Fruit fly (Drosophila melanogaster) whole organism, embryonic: Measurements from ENCODE around the gene CG42638.

Experiments used
- Antp ChIP-seq: fragments of 200-800 bp; sonication (Bioruptor generic); optimal IDR thresholded peaks from 3 replicates; lab custom pipeline; 2016; ENCODE audit warnings: missing biosample characterization, missing genetic modification characterization
- CG1024 ChIP-seq: fragments of 200-800 bp; sonication (Bioruptor generic); IDR thresholded peaks from 2 replicates; pipeline ENCODE4 v1.3.6; 2022; ENCODE audit warnings: missing biosample characterization, missing genetic modification characterization
- CG10366 ChIP-seq: fragments of 200-800 bp; sonication (Bioruptor generic); IDR thresholded peaks from 2 replicates; pipeline ENCODE4 v1.3.6; 2022; ENCODE audit warnings: missing biosample characterization, missing genetic modification characterization
- CG11093 ChIP-seq: fragments of 200-800 bp; sonication (Bioruptor generic); IDR thresholded peaks from 3 replicates; pipeline ENCODE4 v1.3.6; 2022; ENCODE audit warnings: missing biosample characterization, missing genetic modification characterization
- CG11560 ChIP-seq: fragments of 200-800 bp; sonication (Bioruptor generic); IDR thresholded peaks from 3 replicates; pipeline ENCODE4 v1.3.6; 2022; ENCODE audit warnings: missing biosample characterization, missing genetic modification characterization
- CG12236 ChIP-seq: fragments of 200-800 bp; sonication (Bioruptor generic); optimal IDR thresholded peaks from 2 replicates; lab custom pipeline; 2016; ENCODE audit warnings: missing biosample characterization, missing genetic modification characterization
- CG1233 ChIP-seq: fragments of 200-800 bp; sonication (Bioruptor generic); optimal IDR thresholded peaks from 4 replicates; lab custom pipeline; 2018; ENCODE audit warnings: missing biosample characterization, mild to moderate bottlenecking, missing genetic modification characterization
- CG14441 ChIP-seq: fragments of 200-800 bp; sonication (Bioruptor generic); IDR thresholded peaks from 2 replicates; pipeline ENCODE4 v1.3.6; 2022; ENCODE audit warnings: missing biosample characterization, missing genetic modification characterization
- CG16813 ChIP-seq: fragments of 200-800 bp; sonication (Bioruptor generic); IDR thresholded peaks from 3 replicates; pipeline ENCODE4 v1.3.6; 2022; ENCODE audit warnings: missing biosample characterization, missing genetic modification characterization; ENCODE audit not compliant: partially characterized antibody
- CG18764 ChIP-seq: fragments of 200-800 bp; sonication (Bioruptor generic); optimal IDR thresholded peaks from 3 replicates; lab custom pipeline; 2016; ENCODE audit warnings: missing biosample characterization, missing genetic modification characterization
- CG2199 ChIP-seq: fragments of 200-800 bp; sonication (Bioruptor generic); IDR thresholded peaks from 3 replicates; pipeline ENCODE4 v1.3.6; 2022; ENCODE audit warnings: missing biosample characterization, missing genetic modification characterization
- CG2202 ChIP-seq: fragments of 200-800 bp; sonication (Bioruptor generic); optimal IDR thresholded peaks from 2 replicates; lab custom pipeline; 2018; ENCODE audit warnings: missing biosample characterization, mild to moderate bottlenecking, missing genetic modification characterization
- CG32772 ChIP-seq: fragments of 200-800 bp; sonication (Bioruptor generic); IDR thresholded peaks from 2 replicates; pipeline ENCODE4 v1.3.6; 2022; ENCODE audit warnings: missing biosample characterization, missing genetic modification characterization
- CG34422 ChIP-seq: fragments of 200-800 bp; sonication (Bioruptor generic); IDR thresholded peaks from 3 replicates; pipeline ENCODE4 v1.3.6; 2022; ENCODE audit warnings: missing biosample characterization, missing genetic modification characterization
- CG4820 ChIP-seq: fragments of 200-800 bp; sonication (Bioruptor generic); optimal IDR thresholded peaks from 3 replicates; lab custom pipeline; 2016; ENCODE audit warnings: missing biosample characterization, missing genetic modification characterization
- CG7271 ChIP-seq: fragments of 200-800 bp; sonication (Bioruptor generic); optimal IDR thresholded peaks from 2 replicates; lab custom pipeline; 2018; ENCODE audit warnings: missing biosample characterization, mild to moderate bottlenecking, missing genetic modification characterization, moderate library complexity
- CG9932 ChIP-seq: fragments of 200-800 bp; sonication (Bioruptor generic); IDR thresholded peaks from 2 replicates; pipeline ENCODE4 v1.3.6; 2022; ENCODE audit warnings: missing biosample characterization, missing genetic modification characterization
- CoRest ChIP-seq: fragments of 200-800 bp; sonication (Bioruptor generic); optimal IDR thresholded peaks from 3 replicates; lab custom pipeline; 2018; ENCODE audit warnings: missing biosample characterization, mild to moderate bottlenecking, missing genetic modification characterization, moderate library complexity
- Doc2 ChIP-seq: fragments of 200-800 bp; sonication (Bioruptor generic); IDR thresholded peaks from 2 replicates; pipeline ENCODE4 v1.3.6; 2022; ENCODE audit warnings: missing biosample characterization, missing genetic modification characterization
- Doc3 ChIP-seq: fragments of 200-800 bp; sonication (Bioruptor generic); IDR thresholded peaks from 3 replicates; pipeline ENCODE4 v1.3.6; 2022; ENCODE audit warnings: missing biosample characterization, missing genetic modification characterization; ENCODE audit not compliant: partially characterized antibody
- ERR ChIP-seq: fragments of 200-800 bp; sonication (Bioruptor generic); optimal IDR thresholded peaks from 2 replicates; lab custom pipeline; 2016; ENCODE audit warnings: missing biosample characterization, missing genetic modification characterization
- GATAe ChIP-seq: fragments of 200-800 bp; sonication (Bioruptor generic); conservative IDR thresholded peaks from 2 replicates; pipeline ENCODE4 v1.3.6; 2022; ENCODE audit warnings: missing biosample characterization, missing genetic modification characterization
- Gug ChIP-seq: fragments of 200-800 bp; sonication (Bioruptor generic); IDR thresholded peaks from 4 replicates; pipeline ENCODE4 v1.3.6; 2022; ENCODE audit warnings: missing biosample characterization, missing genetic modification characterization
- Oli ChIP-seq: fragments of 200-800 bp; sonication (Bioruptor generic); optimal IDR thresholded peaks from 2 replicates; lab custom pipeline; 2018; ENCODE audit warnings: missing biosample characterization, mild to moderate bottlenecking, missing genetic modification characterization, moderate library complexity
- Optix ChIP-seq: fragments of 200-800 bp; sonication (Bioruptor generic); IDR thresholded peaks from 3 replicates; pipeline ENCODE4 v1.3.6; 2022; ENCODE audit warnings: missing biosample characterization, missing genetic modification characterization
- Ravus ChIP-seq: fragments of 200-800 bp; sonication (Bioruptor generic); IDR thresholded peaks from 2 replicates; pipeline ENCODE4 v1.3.6; 2022; ENCODE audit warnings: missing biosample characterization, missing genetic modification characterization
- Rfx ChIP-seq: fragments of 200-800 bp; sonication (Bioruptor generic); IDR thresholded peaks from 2 replicates; pipeline ENCODE4 v1.3.6; 2022; ENCODE audit warnings: missing biosample characterization, missing genetic modification characterization
- Sox102F ChIP-seq: fragments of 200-800 bp; sonication (Bioruptor generic); optimal IDR thresholded peaks from 2 replicates; lab custom pipeline; 2018; ENCODE audit warnings: missing biosample characterization, mild to moderate bottlenecking, missing genetic modification characterization, moderate library complexity
- Ssrp ChIP-seq: fragments of 200-800 bp; sonication (Bioruptor generic); optimal IDR thresholded peaks from 2 replicates; lab custom pipeline; 2018; ENCODE audit warnings: missing biosample characterization, mild to moderate bottlenecking, missing genetic modification characterization, moderate library complexity
- Usf ChIP-seq: fragments of 200-800 bp; sonication (Bioruptor generic); optimal IDR thresholded peaks from 2 replicates; lab custom pipeline; 2017; ENCODE audit warnings: missing genotype, missing biosample characterization, missing genetic modification characterization
- bigmax ChIP-seq: fragments of 200-800 bp; sonication (Bioruptor generic); optimal IDR thresholded peaks from 2 replicates; lab custom pipeline; 2018; ENCODE audit warnings: missing biosample characterization, mild to moderate bottlenecking, missing genetic modification characterization
- bowl ChIP-seq: fragments of 200-800 bp; sonication (Bioruptor generic); IDR thresholded peaks from 2 replicates; pipeline ENCODE4 v1.3.6; 2022; ENCODE audit warnings: missing biosample characterization, missing genetic modification characterization
- bsh ChIP-seq, 2 experiments: fragments of 200-800 bp; sonication (Bioruptor generic); optimal IDR thresholded peaks; 2 replicates each; lab custom pipeline; 2017 to 2018; ENCODE audit warnings: mild to moderate bottlenecking in 2 of 2, missing biosample characterization in 2 of 2, missing genetic modification characterization in 2 of 2, moderate library complexity in 1 of 2
- chn ChIP-seq: fragments of 200-800 bp; sonication (Bioruptor generic); optimal IDR thresholded peaks from 2 replicates; lab custom pipeline; 2016; ENCODE audit warnings: missing biosample characterization, missing genetic modification characterization
- crol ChIP-seq: fragments of 200-800 bp; sonication (Bioruptor generic); IDR thresholded peaks from 2 replicates; pipeline ENCODE4 v1.3.6; 2022; ENCODE audit warnings: missing biosample characterization, missing genetic modification characterization
- dysf ChIP-seq: fragments of 200-800 bp; sonication (Bioruptor generic); IDR thresholded peaks from 3 replicates; pipeline ENCODE4 v1.3.6; 2022; ENCODE audit warnings: missing biosample characterization, missing genetic modification characterization
- emc ChIP-seq: fragments of 200-800 bp; sonication (Bioruptor generic); optimal IDR thresholded peaks from 2 replicates; lab custom pipeline; 2016; ENCODE audit warnings: missing biosample characterization, missing genetic modification characterization
- fd3F ChIP-seq: fragments of 200-800 bp; sonication (Bioruptor generic); optimal IDR thresholded peaks from 2 replicates; lab custom pipeline; 2018; ENCODE audit warnings: missing biosample characterization, mild to moderate bottlenecking, missing genetic modification characterization, moderate library complexity
- gro ChIP-seq: fragments of 200-800 bp; sonication (Bioruptor generic); optimal IDR thresholded peaks from 2 replicates; lab custom pipeline; 2016; ENCODE audit warnings: missing biosample characterization, missing genetic modification characterization
- h ChIP-seq: fragments of >200 bp; optimal IDR thresholded peaks from 2 replicates; lab custom pipeline; 2017
- jigr1 ChIP-seq: fragments of 200-800 bp; sonication (Bioruptor generic); IDR thresholded peaks from 3 replicates; pipeline ENCODE4 v1.3.6; 2022; ENCODE audit warnings: missing biosample characterization, missing genetic modification characterization
- mam ChIP-seq: fragments of 200-800 bp; sonication (Bioruptor generic); optimal IDR thresholded peaks from 3 replicates; lab custom pipeline; 2016; ENCODE audit warnings: missing biosample characterization, missing genetic modification characterization
- mirr ChIP-seq: fragments of 200-800 bp; sonication (Bioruptor generic); optimal IDR thresholded peaks from 3 replicates; lab custom pipeline; 2018; ENCODE audit warnings: missing biosample characterization, mild to moderate bottlenecking, missing genetic modification characterization
- mld ChIP-seq: fragments of 200-800 bp; sonication (Bioruptor generic); IDR thresholded peaks from 3 replicates; pipeline ENCODE4 v1.3.6; 2022; ENCODE audit warnings: missing biosample characterization, missing genetic modification characterization; ENCODE audit not compliant: partially characterized antibody
- nerfin-1 ChIP-seq: fragments of 200-800 bp; sonication (Bioruptor generic); optimal IDR thresholded peaks from 3 replicates; lab custom pipeline; 2019; ENCODE audit warnings: missing biosample characterization, mild to moderate bottlenecking, missing genetic modification characterization, moderate library complexity
- p53 ChIP-seq: fragments of 200-800 bp; sonication (Bioruptor generic); optimal IDR thresholded peaks from 2 replicates; lab custom pipeline; 2016; ENCODE audit warnings: missing biosample characterization, missing genetic modification characterization
- rib ChIP-seq: fragments of 200-800 bp; sonication (Bioruptor generic); IDR thresholded peaks from 2 replicates; pipeline ENCODE4 v1.3.6; 2022; ENCODE audit warnings: missing biosample characterization, missing genetic modification characterization
- sob ChIP-seq: fragments of 200-800 bp; sonication (Bioruptor generic); IDR thresholded peaks from 2 replicates; pipeline ENCODE4 v1.3.6; 2022; ENCODE audit warnings: missing biosample characterization, missing genetic modification characterization
- toy ChIP-seq: fragments of 200-800 bp; sonication (Bioruptor generic); IDR thresholded peaks from 2 replicates; pipeline ENCODE4 v1.3.6; 2022; ENCODE audit warnings: missing biosample characterization, missing genetic modification characterization
- trh ChIP-seq: fragments of 200-800 bp; sonication (Bioruptor generic); optimal IDR thresholded peaks from 2 replicates; lab custom pipeline; 2016; ENCODE audit warnings: missing biosample characterization, missing genetic modification characterization
- tup ChIP-seq: fragments of 200-800 bp; sonication (Bioruptor generic); optimal IDR thresholded peaks from 2 replicates; lab custom pipeline; 2016; ENCODE audit warnings: missing biosample characterization, mild to moderate bottlenecking, missing genetic modification characterization, moderate library complexity

The CG42638 gene

dm6 chr3L:19794203-19794802, 44.8 kb upstream of the CG42638 start (continued):
- no peak for TF ChIP-seq CG1024
- no peak for TF ChIP-seq Ravus (GFP tag; lab: Robert Waterston, UW)
- TF ChIP-seq CG32772: peak; percentile 61; the same call in 1 of the 2 replicates
- TF ChIP-seq jigr1 (GFP tag; lab: Robert Waterston, UW): 0 out of 3 replicates have a peak, but pooled peaks have one; percentile 28
- TF ChIP-seq p53 (GFP tag; lab: Kevin White, UChicago): no peak
- peak; percentile 67 for TF ChIP-seq CG4820
- TF ChIP-seq CG14441: peak; percentile 57
- peak; percentile 37 for TF ChIP-seq CG10366 (GFP tag; lab: Robert Waterston, UW)
- TF ChIP-seq Usf: peak; percentile 75
- TF ChIP-seq CG7271: no peak
- TF ChIP-seq fd3F (GFP tag; lab: Kevin White, UChicago): peak; percentile 81
- TF ChIP-seq rib: peak; percentile 57
- peak; percentile 53 for TF ChIP-seq CG18764 (GFP tag; lab: Kevin White, UChicago)
- TF ChIP-seq crol: no peak
- TF ChIP-seq Antp (GFP tag; lab: Kevin White, UChicago): peak; percentile 76
- TF ChIP-seq sob: peak; percentile 75
- peak; percentile 81; the same call in 2 of the 3 replicates for TF ChIP-seq dysf (GFP tag; lab: Robert Waterston, UW)
- TF ChIP-seq bigmax: no peak
- TF ChIP-seq CG2202: peak; percentile 53
- peak; percentile 39 for TF ChIP-seq gro (GFP tag; lab: Kevin White, UChicago)
- peak; percentile 59; the same call in 2 of the 3 replicates for TF ChIP-seq Optix (GFP tag; lab: Robert Waterston, UW)
- peak; percentile 47; the same call in 1 of the 3 replicates for TF ChIP-seq CG11560 (tag; lab: Robert Waterston, UW)
- 0 out of 3 replicates have a peak, but pooled peaks have one; percentile 43 for TF ChIP-seq CG11093
- no peak; the same call in 1 of the 2 replicates for TF ChIP-seq GATAe
- TF ChIP-seq toy (GFP tag; lab: Robert Waterston, UW): 0 out of 2 replicates have a peak, but pooled peaks have one; percentile 54
- no peak for TF ChIP-seq Doc2 (GFP tag; lab: Robert Waterston, UW)
- no peak for TF ChIP-seq CG16813 (GFP tag; lab: Robert Waterston, UW)
- TF ChIP-seq h (lab: Kevin White, UChicago): no peak
- peak; percentile 72 for TF ChIP-seq chn
- TF ChIP-seq CG34422 (GFP tag; lab: Robert Waterston, UW): peak; percentile 83; the same call in 2 of the 3 replicates
- TF ChIP-seq Sox102F (GFP tag; lab: Kevin White, UChicago): peak; percentile 84
- peak; percentile 45 for TF ChIP-seq ERR
- no peak for TF ChIP-seq mld
- TF ChIP-seq CG1233 (GFP tag; lab: Kevin White, UChicago): peak; percentile 83
- no peak; the same call in 2 of the 3 replicates for TF ChIP-seq CG2199
- TF ChIP-seq Doc3: no peak
- TF ChIP-seq nerfin-1: peak; percentile 84
- TF ChIP-seq CG9932 (GFP tag; lab: Robert Waterston, UW): peak; percentile 82
- peak; percentile 74 to 93 for TF ChIP-seq bsh (GFP tag; optimal IDR thresholded peaks at IDR 0.05; lab: Kevin White, UChicago)
- TF ChIP-seq Oli (tag; lab: Kevin White, UChicago): peak; percentile 90
- TF ChIP-seq bowl (GFP tag; lab: Robert Waterston, UW): no peak; the same call in 1 of the 2 replicates
- peak; percentile 83 for TF ChIP-seq mam (GFP tag; lab: Kevin White, UChicago)
- TF ChIP-seq Ssrp: peak; percentile 83
- peak; percentile 89 for TF ChIP-seq Rfx
- TF ChIP-seq CG12236 (GFP tag; lab: Kevin White, UChicago): peak; percentile 47
- peak; percentile 92 for TF ChIP-seq CoRest (tag; lab: Kevin White, UChicago)
- TF ChIP-seq emc (GFP tag; lab: Kevin White, UChicago): peak; percentile 36
- TF ChIP-seq Gug (GFP tag; lab: Robert Waterston, UW): peak; percentile 54; the same call in 2 of the 4 replicates
- TF ChIP-seq tup (GFP tag; lab: Kevin White, UChicago): peak; percentile 54
- peak; percentile 52 for TF ChIP-seq mirr
- TF ChIP-seq trh (GFP tag; lab: Kevin White, UChicago): peak; percentile 28
